Worm (Caenorhabditis elegans) whole organism, L3 larva: Measurements from ENCODE around the gene K02F3.9.

Experiments
- ZK546.5 ChIP-seq: sonication (generic microtip); optimal IDR thresholded peaks from 2 replicates; lab custom pipeline; 2017; ENCODE audit warnings: missing biosample characterization, missing genetic modification characterization
- aly-2 ChIP-seq: fragments of 150-350 bp; optimal IDR thresholded peaks from 2 replicates; lab custom pipeline; 2014; ENCODE audit warnings: missing biosample characterization, missing genetic modification characterization
- ama-1 ChIP-seq: fragments of 150-350 bp; optimal IDR thresholded peaks from 2 replicates; lab custom pipeline; 2018
- ceh-28 ChIP-seq: fragments of 150-350 bp; optimal IDR thresholded peaks from 2 replicates; lab custom pipeline; 2014; ENCODE audit warnings: missing biosample characterization, missing genetic modification reagents, missing genetic modification characterization
- ceh-82 ChIP-seq: fragments of 150-350 bp; optimal IDR thresholded peaks from 2 replicates; lab custom pipeline; 2014; ENCODE audit warnings: missing biosample characterization, missing genetic modification characterization
- daf-12 ChIP-seq: fragments of 150-350 bp; optimal IDR thresholded peaks from 2 replicates; lab custom pipeline; 2014; ENCODE audit warnings: missing biosample characterization, missing genetic modification reagents, missing genetic modification characterization
- egl-5 ChIP-seq: fragments of 150-350 bp; optimal IDR thresholded peaks from 2 replicates; lab custom pipeline; 2017; ENCODE audit warnings: missing biosample characterization, missing genetic modification reagents, missing genetic modification characterization, inconsistent platforms
- elt-2 ChIP-seq: sonication (generic microtip); optimal IDR thresholded peaks from 2 replicates; lab custom pipeline; 2016; ENCODE audit warnings: missing genetic modification reagents, mild to moderate bottlenecking, missing genetic modification characterization, missing compliant biosample characterization
- elt-3 ChIP-seq, 3 experiments: fragments of 150-350 bp in 1 of 3; sonication (generic microtip) in 2 of 3; optimal IDR thresholded peaks; 2 replicates in 2 of 3; 4 replicates in 1 of 3; lab custom pipeline; 2014 to 2017; ENCODE audit warnings: missing biosample characterization in 3 of 3, missing genetic modification characterization in 3 of 3
- fos-1 ChIP-seq: fragments of 150-350 bp; optimal IDR thresholded peaks from 2 replicates; lab custom pipeline; 2014; ENCODE audit warnings: missing biosample characterization, missing genetic modification characterization
- hmg-11 ChIP-seq: sonication (generic microtip); optimal IDR thresholded peaks from 2 replicates; lab custom pipeline; 2016; ENCODE audit warnings: missing genetic modification characterization, missing compliant biosample characterization
- jun-1 ChIP-seq: fragments of 150-350 bp; optimal IDR thresholded peaks from 2 replicates; lab custom pipeline; 2014; ENCODE audit warnings: missing biosample characterization, missing genetic modification reagents, missing genetic modification characterization
- lin-15B ChIP-seq: fragments of 150-350 bp; optimal IDR thresholded peaks from 2 replicates; lab custom pipeline; 2014; ENCODE audit warnings: missing biosample characterization, missing genetic modification characterization
- lin-39 ChIP-seq: fragments of 150-350 bp; optimal IDR thresholded peaks from 2 replicates; lab custom pipeline; 2018; ENCODE audit warnings: missing biosample characterization, missing genetic modification reagents, missing genetic modification characterization
- lsy-12 ChIP-seq: sonication (generic microtip); optimal IDR thresholded peaks from 2 replicates; lab custom pipeline; 2016; ENCODE audit warnings: mild to moderate bottlenecking, missing genetic modification characterization, missing compliant biosample characterization
- mdl-1 ChIP-seq: fragments of 150-350 bp; optimal IDR thresholded peaks from 2 replicates; lab custom pipeline; 2014; ENCODE audit warnings: missing biosample characterization, missing genetic modification characterization
- nfya-1 ChIP-seq: sonication (generic microtip); optimal IDR thresholded peaks from 2 replicates; lab custom pipeline; 2017; ENCODE audit warnings: missing genetic modification characterization, mild to moderate bottlenecking, missing compliant biosample characterization, antibody characterized with exemption, moderate library complexity; ENCODE audit not compliant: insufficient read depth
- nhr-11 ChIP-seq: fragments of 150-350 bp; optimal IDR thresholded peaks from 2 replicates; lab custom pipeline; 2014; ENCODE audit warnings: missing biosample characterization, missing genetic modification characterization
- nhr-23 ChIP-seq: fragments of 150-350 bp; optimal IDR thresholded peaks from 2 replicates; lab custom pipeline; 2014; ENCODE audit warnings: missing biosample characterization, missing genetic modification reagents, missing genetic modification characterization
- nhr-25 ChIP-seq: sonication (generic microtip); optimal IDR thresholded peaks from 2 replicates; lab custom pipeline; 2017; ENCODE audit warnings: missing biosample characterization, missing genetic modification characterization
- nhr-28 ChIP-seq: fragments of 150-350 bp; optimal IDR thresholded peaks from 2 replicates; lab custom pipeline; 2014; ENCODE audit warnings: missing biosample characterization, missing genetic modification characterization
- nhr-43 ChIP-seq: sonication (generic microtip); optimal IDR thresholded peaks from 2 replicates; lab custom pipeline; 2016; ENCODE audit warnings: mild to moderate bottlenecking, missing genetic modification characterization, missing compliant biosample characterization; ENCODE audit not compliant: poor library complexity, severe bottlenecking
- nhr-77 ChIP-seq: fragments of 150-350 bp; optimal IDR thresholded peaks from 2 replicates; lab custom pipeline; 2014; ENCODE audit warnings: missing biosample characterization, missing genetic modification characterization
- pha-4 ChIP-seq: fragments of 150-350 bp; optimal IDR thresholded peaks from 2 replicates; lab custom pipeline; 2014; ENCODE audit warnings: missing biosample characterization, missing genetic modification reagents, missing genetic modification characterization
- pqm-1 ChIP-seq: fragments of 150-350 bp; optimal IDR thresholded peaks from 2 replicates; lab custom pipeline; 2017; ENCODE audit warnings: missing biosample characterization, missing genetic modification characterization, inconsistent platforms
- tbx-2 ChIP-seq: sonication (generic microtip); optimal IDR thresholded peaks from 2 replicates; lab custom pipeline; 2016; ENCODE audit warnings: mild to moderate bottlenecking, missing genetic modification characterization, missing compliant biosample characterization
- unc-39 ChIP-seq: sonication (generic microtip); optimal IDR thresholded peaks from 4 replicates; lab custom pipeline; 2017; ENCODE audit warnings: missing biosample characterization, missing genetic modification characterization
- unc-62 ChIP-seq: fragments of 150-350 bp; sonication (generic microtip); optimal IDR thresholded peaks from 4 replicates; lab custom pipeline; 2014; ENCODE audit warnings: missing biosample characterization, missing genetic modification reagents, missing genetic modification characterization
- zag-1 ChIP-seq: fragments of 150-350 bp; optimal IDR thresholded peaks from 2 replicates; lab custom pipeline; 2014; ENCODE audit warnings: missing biosample characterization, missing genetic modification characterization
- ztf-11 ChIP-seq: fragments of 150-350 bp; optimal IDR thresholded peaks from 2 replicates; lab custom pipeline; 2014; ENCODE audit warnings: missing biosample characterization, missing genetic modification characterization

K02F3.9 gene

DNA sequence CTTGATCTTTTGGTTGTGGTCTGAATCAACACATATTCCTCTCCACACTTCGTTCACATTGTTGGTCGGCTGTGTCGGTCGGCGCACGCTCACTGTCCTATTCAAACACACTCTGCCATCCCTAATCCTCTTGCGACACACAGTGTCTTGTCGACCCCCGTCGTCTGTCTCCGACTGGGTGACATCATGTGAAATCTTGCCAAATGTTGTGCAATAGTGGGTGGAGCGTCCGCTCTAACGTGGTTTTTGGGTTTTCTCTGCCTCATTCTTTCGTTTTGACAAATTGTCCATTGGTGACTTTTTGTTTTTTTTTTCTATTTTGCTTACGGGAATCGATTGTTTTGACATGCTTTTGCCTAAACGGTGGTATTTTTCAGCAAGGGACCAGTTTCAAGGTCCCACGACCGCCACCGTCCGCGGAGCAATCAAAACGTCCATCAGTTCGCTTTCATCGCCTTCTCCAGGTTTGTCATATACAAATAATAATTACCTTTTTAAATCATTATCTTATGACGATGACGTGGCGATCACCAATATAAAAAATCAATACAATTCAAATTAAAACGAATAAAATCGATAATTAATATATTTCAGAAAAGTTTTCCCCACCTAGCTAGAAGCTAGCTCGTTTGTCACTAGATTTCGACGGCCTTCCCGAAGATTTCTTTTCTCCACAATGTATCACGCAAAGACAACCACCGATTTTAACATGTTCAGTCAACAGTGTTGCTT lies 7.3 kb downstream of the K02F3.9 start (continued):
- peak; percentile 97 for TF ChIP-seq lin-39 (tag; lab: Kevin White, UChicago)
- TF ChIP-seq nhr-77, result peak; percentile 21
- peak; percentile 33 for TF ChIP-seq unc-62 (GFP tag; lab: Kevin White, UChicago)
- TF ChIP-seq zag-1 (tag; lab: Kevin White, UChicago), result peak; percentile 25
- TF ChIP-seq aly-2, result no peak
- TF ChIP-seq nhr-25 (tag; lab: Kevin White, UChicago), result peak; percentile 98
- no peak for TF ChIP-seq nhr-28
- TF ChIP-seq ztf-11 (tag; lab: Kevin White, UChicago), result no peak

DNA sequence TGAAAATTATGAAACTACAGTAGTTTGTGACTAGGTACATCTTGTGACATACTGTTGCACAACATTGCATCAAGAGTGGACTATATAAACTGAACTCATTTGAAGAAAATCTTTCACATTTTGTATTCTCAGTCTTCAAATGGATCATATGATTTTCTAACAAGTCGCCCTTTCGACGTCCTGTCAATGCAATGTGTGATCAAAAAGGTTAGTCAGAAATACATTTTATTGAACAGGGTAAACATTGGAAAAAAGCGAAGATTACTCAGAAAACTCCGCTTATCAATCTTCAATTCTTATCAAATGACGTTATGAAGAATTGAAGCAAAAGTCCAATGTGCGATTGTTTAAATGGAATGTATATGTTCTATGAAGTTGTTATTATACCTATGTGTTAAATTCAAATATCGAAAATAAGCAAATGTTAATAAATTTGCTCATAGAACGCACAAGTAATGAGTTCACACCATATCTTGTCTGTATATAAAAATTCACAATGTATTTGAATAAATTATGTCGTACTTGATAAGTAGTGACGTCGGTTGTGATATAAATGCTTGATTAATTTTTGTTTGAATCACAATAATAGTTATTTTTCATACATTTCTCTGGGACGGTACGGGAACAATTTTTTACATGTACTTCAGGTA lies 8.2 kb downstream of the K02F3.9 start, which contains the start of gene zip-2:
TSS of gene zip-2 (plus strand) at position 128 of the 650 bp plus-strand sequence.
- no peak for TF ChIP-seq nhr-43 (tag; lab: Kevin White, UChicago)
- peak; percentile 93 for TF ChIP-seq elt-2 (tag; lab: Kevin White, UChicago)
- TF ChIP-seq ztf-11 (tag; lab: Kevin White, UChicago), result no peak
- TF ChIP-seq nhr-25 (tag; lab: Kevin White, UChicago), result no peak
- peak; percentile 8 for TF ChIP-seq ceh-82 (tag; lab: Kevin White, UChicago)
- peak; percentile 24 for TF ChIP-seq jun-1
- TF ChIP-seq ceh-28, result peak; percentile 27
- no peak for TF ChIP-seq mdl-1 (tag; lab: Kevin White, UChicago)
- peak; percentile 98 for TF ChIP-seq pqm-1
- no peak for TF ChIP-seq hmg-11 (tag; lab: Kevin White, UChicago)
- no peak for TF ChIP-seq ama-1
- peak; percentile 14 for TF ChIP-seq fos-1 (tag; lab: Kevin White, UChicago)
- TF ChIP-seq elt-3 (tag; optimal IDR thresholded peaks at IDR 0.05; lab: Kevin White, UChicago), result no peak
- TF ChIP-seq daf-12 (tag; lab: Kevin White, UChicago), result no peak
- TF ChIP-seq pha-4 (tag; lab: Kevin White, UChicago), result peak; percentile 79

DNA sequence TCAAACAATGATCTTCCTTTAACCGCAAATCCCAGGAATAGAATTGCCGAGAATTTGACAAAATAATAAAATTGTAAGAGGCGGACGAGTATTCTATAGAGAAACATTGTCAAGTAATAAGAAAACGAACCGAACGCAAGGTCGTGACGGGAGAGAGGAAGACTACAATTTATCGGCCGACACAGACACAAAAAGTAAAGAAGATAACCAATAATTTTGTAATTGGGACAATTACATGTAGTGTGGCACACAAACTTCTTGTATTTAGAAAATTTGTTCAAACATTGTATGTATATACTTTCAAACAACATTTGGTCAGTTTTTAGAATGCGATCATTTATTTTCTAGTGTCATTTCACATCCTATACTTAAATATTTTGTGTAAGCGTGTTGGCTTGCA lies 9.2 kb downstream of the K02F3.9 start, which contains the start of gene ceeh-1:
TSS of gene ceeh-1 (minus strand) at position 317 of the 400 bp plus-strand sequence.
- TF ChIP-seq ZK546.5 (tag; lab: Kevin White, UChicago) (no peak), elt-2 (tag; lab: Kevin White, UChicago) (peak; percentile 29)

DNA sequence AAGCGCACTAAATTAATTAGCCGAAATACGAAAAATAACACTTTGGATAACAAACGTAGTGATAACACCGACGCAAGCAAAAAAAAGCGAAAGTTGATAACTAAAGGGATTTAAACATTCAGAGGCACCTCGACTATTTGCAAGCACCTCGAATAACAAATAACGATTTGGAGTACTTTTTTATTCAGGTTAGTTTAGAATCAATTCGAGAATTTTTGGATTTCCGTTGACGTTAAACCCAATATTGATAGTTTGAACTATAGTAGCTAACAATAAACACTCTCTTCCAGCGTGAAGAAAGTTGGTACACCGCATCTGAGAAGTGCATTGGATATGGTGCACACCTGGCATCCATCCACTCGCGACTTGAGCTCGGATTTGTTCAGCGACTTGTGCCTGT lies 15.9 kb downstream of the K02F3.9 start:
- TF ChIP-seq nhr-23 (tag; lab: Kevin White, UChicago), result no peak
- TF ChIP-seq ZK546.5 (tag; lab: Kevin White, UChicago), result no peak
- TF ChIP-seq, all 47 proteins: peak for 0

DNA sequence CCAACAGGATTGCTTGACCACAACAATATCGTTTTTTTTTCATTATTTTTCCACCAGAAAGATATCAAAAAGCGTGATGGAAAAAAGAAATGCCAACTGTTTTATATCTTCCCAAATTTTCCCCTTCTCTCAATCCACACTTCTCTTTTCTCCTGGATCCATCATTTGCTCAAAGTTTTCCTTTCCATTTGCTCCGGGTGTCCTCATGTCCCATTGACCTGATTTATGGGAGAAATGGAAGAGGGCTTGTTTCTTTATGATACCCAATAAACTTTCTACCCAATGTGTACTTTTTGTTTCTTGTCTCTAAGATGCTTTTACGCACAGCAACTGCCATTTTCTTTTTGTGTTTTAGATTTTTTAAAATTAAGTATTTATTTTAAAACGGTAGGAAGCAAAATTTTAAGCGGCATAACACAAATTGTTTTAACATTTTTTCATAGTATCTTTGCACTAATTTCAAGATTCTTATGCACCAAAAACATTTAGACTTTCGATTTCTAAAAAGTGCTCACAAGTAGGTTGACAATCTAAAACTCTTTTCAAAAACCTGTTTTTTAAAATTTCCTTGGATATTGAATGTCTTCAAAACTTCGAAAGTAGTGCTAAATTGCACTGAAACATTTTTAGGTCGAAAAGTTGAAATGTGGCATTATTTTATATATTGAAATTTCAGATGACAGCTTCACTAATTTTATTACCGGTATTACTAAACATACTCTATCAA lies 18.5 kb downstream of the K02F3.9 start, which contains the start of gene clec-149:
TSS of gene clec-149 (plus strand) at position 677 of the 727 bp plus-strand sequence.
- TF ChIP-seq nhr-77, result no peak
- TF ChIP-seq ZK546.5 (tag; lab: Kevin White, UChicago), result no peak
- TF ChIP-seq unc-39, result no peak
- no peak for TF ChIP-seq daf-12 (tag; lab: Kevin White, UChicago)
- no peak for TF ChIP-seq fos-1 (tag; lab: Kevin White, UChicago)
- TF ChIP-seq lin-15B (tag; lab: Kevin White, UChicago), result no peak
- TF ChIP-seq egl-5, result peak; percentile 84
- no peak for TF ChIP-seq tbx-2 (tag; lab: Kevin White, UChicago)
- TF ChIP-seq nfya-1, result peak; percentile 14
- TF ChIP-seq pha-4 (tag; lab: Kevin White, UChicago), result no peak
- no peak for TF ChIP-seq nhr-11
- no peak for TF ChIP-seq lsy-12 (tag; lab: Kevin White, UChicago)
